Fruit fly (Drosophila melanogaster) Kc167 (cell line): ENCODE results near the gene CG8915.

Experiments
- Myc ChIP-seq: fragments of >200 bp; optimal IDR thresholded peaks from 2 replicates; lab custom pipeline; 2017; ENCODE audit warnings: missing external identifiers
- Sin3A ChIP-seq: fragments of >200 bp; optimal IDR thresholded peaks from 2 replicates; lab custom pipeline; 2018; ENCODE audit warnings: missing external identifiers
- h ChIP-seq: fragments of >200 bp; optimal IDR thresholded peaks from 3 replicates; lab custom pipeline; 2018; ENCODE audit warnings: missing external identifiers
- insv ChIP-seq: fragments of >200 bp; optimal IDR thresholded peaks from 3 replicates; lab custom pipeline; 2018; ENCODE audit warnings: missing external identifiers
- psq ChIP-seq: fragments of >200 bp; optimal IDR thresholded peaks from 2 replicates; lab custom pipeline; 2017; ENCODE audit warnings: missing external identifiers
- ttk ChIP-seq: sonication (Bioruptor generic); optimal IDR thresholded peaks from 2 replicates; lab custom pipeline; 2017; ENCODE audit warnings: missing external identifiers

The CG8915 gene

DNA sequence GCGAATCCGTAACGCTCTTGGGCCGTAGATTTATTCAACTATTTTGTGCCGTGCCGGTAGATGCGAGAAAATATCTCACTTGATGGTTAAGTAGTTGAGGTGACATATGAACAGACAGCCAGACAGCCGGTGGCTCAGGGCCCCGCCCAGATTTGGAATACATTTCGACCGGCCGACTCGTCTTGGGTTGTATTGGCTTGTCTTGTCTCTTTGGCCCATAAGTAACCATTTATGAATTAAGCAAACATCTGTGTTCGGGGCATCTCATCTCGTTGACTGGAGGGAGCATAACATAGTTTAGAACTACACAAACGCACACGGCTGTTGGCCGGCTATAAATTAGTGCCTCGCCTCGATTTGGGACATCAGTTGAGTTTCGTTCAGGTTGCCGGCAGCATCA, 38.8 kb downstream of the CG8915 start, which contains the start of gene CG32564:
Gene CG32564, plus strand, starts transcription at position 362 of the 400 bp plus-strand sequence.
- TF ChIP-seq h = no peak

DNA sequence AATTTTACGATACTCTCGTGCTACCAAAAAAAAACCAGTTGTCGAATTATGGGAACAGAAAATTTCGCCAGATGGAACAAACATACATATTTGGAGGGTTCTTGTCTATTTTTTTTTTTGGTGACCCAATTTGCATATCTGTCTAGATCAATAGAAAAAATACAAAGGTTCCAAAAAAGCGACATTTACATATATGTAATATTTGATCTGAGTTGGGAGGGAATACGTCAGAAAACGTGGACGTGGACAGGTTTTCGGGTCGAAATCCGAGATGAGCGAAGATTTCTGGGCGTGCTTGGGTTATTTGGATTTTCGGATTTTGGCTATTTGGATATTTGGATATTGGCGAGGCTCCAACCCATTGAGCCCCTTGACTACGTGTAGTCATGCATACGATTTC, 39.8 kb downstream of the CG8915 start:
- TF ChIP-seq insv (lab: Kevin White, UChicago) = no peak
- no peak for TF ChIP-seq Myc
- TF ChIP-seq Sin3A (lab: Kevin White, UChicago) = no peak
- TF ChIP-seq ttk (lab: Kevin White, UChicago) = no peak
- no peak for TF ChIP-seq psq
- no peak for TF ChIP-seq h

dm6 chrX:17202498-17203162, 42.2 kb downstream of the CG8915 start, which contains the start of the genes TTLL1A and CG5070:
Gene TTLL1A, minus strand, starts transcription at chrX:17202598.
Gene CG5070, plus strand, starts transcription at chrX:17203112.
- no peak for TF ChIP-seq Myc
- no peak for TF ChIP-seq psq
- no peak for TF ChIP-seq h
- TF ChIP-seq Sin3A (lab: Kevin White, UChicago) = no peak
- no peak for TF ChIP-seq ttk (lab: Kevin White, UChicago)
- TF ChIP-seq insv (lab: Kevin White, UChicago) = no peak
